Fruit fly (Drosophila melanogaster): ENCODE measurements around the gene CG43145.

CG43145 gene

dm6 chr2L:3703260-3703659 is 1.6 kb downstream of the CG43145 start, which contains the start of gene CG2816 (continued):
- TF ChIP-seq ham (GFP tag; IDR thresholded peaks at IDR 0.05) = peak; percentile 23; the same call in 1 of the 2 replicates
- peak; percentile 72 for TF ChIP-seq Usf (GFP tag; optimal IDR thresholded peaks at IDR 0.05)
- 0 out of 2 replicates have a peak, but pooled peaks have one; percentile 17 for TF ChIP-seq gsb (GFP tag; IDR thresholded peaks at IDR 0.05)
- no peak for TF ChIP-seq jigr1 (GFP tag; IDR thresholded peaks at IDR 0.05)
- no peak for TF ChIP-seq Lpt (GFP tag; optimal IDR thresholded peaks at IDR 0.05)
- no peak for TF ChIP-seq CG2116 (GFP tag; optimal IDR thresholded peaks at IDR 0.05)
- TF ChIP-seq fd64A (GFP tag; optimal IDR thresholded peaks at IDR 0.05) = no peak
- TF ChIP-seq dan (GFP tag; IDR thresholded peaks at IDR 0.05) = no peak
- peak; percentile 56 for TF ChIP-seq CG16815 (GFP tag; optimal IDR thresholded peaks at IDR 0.05)
- TF ChIP-seq CG6689 (GFP tag; IDR thresholded peaks at IDR 0.05) = 0 out of 2 replicates have a peak, but pooled peaks have one; percentile 35
- peak; percentile 75 for TF ChIP-seq CG4282 (GFP tag; optimal IDR thresholded peaks at IDR 0.05)
- no peak for TF ChIP-seq oc (tag; optimal IDR thresholded peaks at IDR 0.05)
- TF ChIP-seq CG11093 (GFP tag; IDR thresholded peaks at IDR 0.05) = no peak
- peak; percentile 78 for TF ChIP-seq tgo (GFP tag; IDR thresholded peaks at IDR 0.05)
- TF ChIP-seq CG7271 (tag; optimal IDR thresholded peaks at IDR 0.05) = no peak
- no peak for TF ChIP-seq CG15011 (GFP tag; optimal IDR thresholded peaks at IDR 0.05)
- TF ChIP-seq Nf-YA (GFP tag; IDR thresholded peaks at IDR 0.05) = no peak
- peak; percentile 55 for TF ChIP-seq unpg (GFP tag; optimal IDR thresholded peaks at IDR 0.05)
- peak; percentile 60 to 68 for TF ChIP-seq Hr51 (GFP tag; optimal IDR thresholded peaks at IDR 0.05)
- TF ChIP-seq CG12744 (GFP tag; optimal IDR thresholded peaks at IDR 0.05) = peak; percentile 24
- TF ChIP-seq Ptx1 (GFP tag; IDR thresholded peaks at IDR 0.05) = peak; percentile 85
- TF ChIP-seq lab (GFP tag; optimal IDR thresholded peaks at IDR 0.05) = peak; percentile 63
- TF ChIP-seq org-1 (GFP tag; optimal IDR thresholded peaks at IDR 0.05) = peak; percentile 34
- TF ChIP-seq CG7963 (GFP tag; IDR thresholded peaks at IDR 0.05; ENCODE audit: partially characterized antibody) = no peak
- TF ChIP-seq Lhr (GFP tag; optimal IDR thresholded peaks at IDR 0.05) = no peak
- TF ChIP-seq CG31388 (GFP tag; optimal IDR thresholded peaks at IDR 0.05) = no peak
- peak; percentile 70 for TF ChIP-seq Camta (GFP tag; optimal IDR thresholded peaks at IDR 0.05)
- TF ChIP-seq chinmo (GFP tag; IDR thresholded peaks at IDR 0.05; ENCODE audit: partially characterized antibody) = 0 out of 4 replicates have a peak, but pooled peaks have one; percentile 40
- TF ChIP-seq B-H1 (GFP tag; IDR thresholded peaks at IDR 0.05) = no peak
- TF ChIP-seq Dref (GFP tag; IDR thresholded peaks at IDR 0.05) = 0 out of 2 replicates have a peak, but pooled peaks have one; percentile 25
- TF ChIP-seq lov (optimal IDR thresholded peaks at IDR 0.05) = no peak
- no peak; the same call in 2 of the 3 replicates for TF ChIP-seq lov (GFP tag; IDR thresholded peaks at IDR 0.05)
- TF ChIP-seq CG9876 (GFP tag; optimal IDR thresholded peaks at IDR 0.05) = peak; percentile 75
- peak; percentile 0 for TF ChIP-seq bab2 (GFP tag; optimal IDR thresholded peaks at IDR 0.05)
- TF ChIP-seq ci (GFP tag; IDR thresholded peaks at IDR 0.05) = no peak
- TF ChIP-seq z (GFP tag; IDR thresholded peaks at IDR 0.05) = no peak
- no peak for TF ChIP-seq CG6854 (GFP tag; optimal IDR thresholded peaks at IDR 0.05)
- peak; percentile 25 for TF ChIP-seq chn (GFP tag; optimal IDR thresholded peaks at IDR 0.05)
- TF ChIP-seq Drgx (GFP tag; IDR thresholded peaks at IDR 0.05) = peak; percentile 92; the same call in 1 of the 2 replicates
- peak; percentile 29 for TF ChIP-seq CG12155 (GFP tag; optimal IDR thresholded peaks at IDR 0.05)
- peak; percentile 77 for TF ChIP-seq CG9609 (GFP tag; optimal IDR thresholded peaks at IDR 0.05)
- TF ChIP-seq CG7745 (tag; optimal IDR thresholded peaks at IDR 0.05) = no peak
- TF ChIP-seq CG15514 (GFP tag; optimal IDR thresholded peaks at IDR 0.05) = peak; percentile 38
- TF ChIP-seq her (GFP tag; optimal IDR thresholded peaks at IDR 0.05) = peak; percentile 84
- no peak for TF ChIP-seq CG4820 (GFP tag; optimal IDR thresholded peaks at IDR 0.05)
- no peak for TF ChIP-seq Sry-δ (GFP tag; optimal IDR thresholded peaks at IDR 0.05)
- peak; percentile 19 for TF ChIP-seq CG10267 (tag; optimal IDR thresholded peaks at IDR 0.05)
- TF ChIP-seq PHDP (tag; optimal IDR thresholded peaks at IDR 0.05) = peak; percentile 74
- no peak for TF ChIP-seq CG13123 (GFP tag; optimal IDR thresholded peaks at IDR 0.05)
- 0 out of 3 replicates have a peak, but pooled peaks have one; percentile 40 for TF ChIP-seq Optix (GFP tag; IDR thresholded peaks at IDR 0.05)
- peak; percentile 37 for TF ChIP-seq CG13424 (tag; optimal IDR thresholded peaks at IDR 0.05)
